Fruit fly (Drosophila melanogaster) whole organism, embryonic: Measurements from ENCODE around the gene TMEM216.

Source experiments
- Atf6 ChIP-seq: fragments of 200-800 bp; sonication (Bioruptor generic); IDR thresholded peaks from 2 replicates; pipeline ENCODE4 v1.3.6; 2022; ENCODE audit warnings: missing biosample characterization, missing genetic modification characterization
- Bdp1 ChIP-seq: fragments of 200-800 bp; sonication (Bioruptor generic); optimal IDR thresholded peaks from 3 replicates; lab custom pipeline; 2016; ENCODE audit warnings: missing biosample characterization, missing genetic modification characterization
- BtbVII ChIP-seq: fragments of 200-800 bp; sonication (Bioruptor generic); optimal IDR thresholded peaks from 3 replicates; lab custom pipeline; 2017; ENCODE audit warnings: missing biosample characterization, mild to moderate bottlenecking, missing genetic modification characterization
- CG10366 ChIP-seq: fragments of 200-800 bp; sonication (Bioruptor generic); IDR thresholded peaks from 2 replicates; pipeline ENCODE4 v1.3.6; 2022; ENCODE audit warnings: missing biosample characterization, missing genetic modification characterization
- CG10462 ChIP-seq: fragments of 200-800 bp; sonication (Bioruptor generic); optimal IDR thresholded peaks from 2 replicates; lab custom pipeline; 2016; ENCODE audit warnings: missing biosample characterization, missing genetic modification characterization
- CG13424 ChIP-seq: fragments of 200-800 bp; sonication (Bioruptor generic); optimal IDR thresholded peaks from 2 replicates; lab custom pipeline; 2019; ENCODE audit warnings: missing biosample characterization, mild to moderate bottlenecking, missing genetic modification characterization, moderate library complexity
- CG14014 ChIP-seq: fragments of 200-800 bp; sonication (Bioruptor generic); IDR thresholded peaks from 2 replicates; pipeline ENCODE4 v1.3.6; 2022; ENCODE audit warnings: missing biosample characterization, missing genetic modification characterization
- CG14860 ChIP-seq: fragments of 200-800 bp; sonication (Bioruptor generic); IDR thresholded peaks from 3 replicates; pipeline ENCODE4 v1.3.6; 2022; ENCODE audit warnings: missing biosample characterization, missing genetic modification characterization; ENCODE audit not compliant: partially characterized antibody
- CG18011 ChIP-seq: fragments of 200-800 bp; sonication (Bioruptor generic); optimal IDR thresholded peaks from 2 replicates; lab custom pipeline; 2017; ENCODE audit warnings: missing biosample characterization, missing genetic modification characterization, mild to moderate bottlenecking, moderate library complexity, missing genotype
- CG42726 ChIP-seq: fragments of 200-800 bp; sonication (Bioruptor generic); IDR thresholded peaks from 2 replicates; pipeline ENCODE4 v1.3.6; 2022; ENCODE audit warnings: missing biosample characterization, missing genetic modification characterization; ENCODE audit not compliant: partially characterized antibody
- CG4404 ChIP-seq: fragments of 200-800 bp; sonication (Bioruptor generic); IDR thresholded peaks from 2 replicates; pipeline ENCODE4 v1.3.6; 2022; ENCODE audit warnings: missing biosample characterization, missing genetic modification characterization
- CG6254 ChIP-seq: fragments of 200-800 bp; sonication (Bioruptor generic); optimal IDR thresholded peaks from 3 replicates; lab custom pipeline; 2017; ENCODE audit warnings: mild to moderate bottlenecking, missing biosample characterization, missing genetic modification reagents, missing genetic modification characterization
- CG6689 ChIP-seq: fragments of 200-800 bp; sonication (Bioruptor generic); IDR thresholded peaks from 2 replicates; pipeline ENCODE4 v1.3.6; 2022; ENCODE audit warnings: missing biosample characterization, missing genetic modification characterization
- CG7745 ChIP-seq: fragments of 200-800 bp; sonication (Bioruptor generic); optimal IDR thresholded peaks from 2 replicates; lab custom pipeline; 2018; ENCODE audit warnings: missing biosample characterization, mild to moderate bottlenecking, missing genetic modification characterization, moderate library complexity
- CG7987 ChIP-seq: fragments of 200-800 bp; sonication (Bioruptor generic); optimal IDR thresholded peaks from 2 replicates; lab custom pipeline; 2018; ENCODE audit warnings: missing biosample characterization, mild to moderate bottlenecking, missing genetic modification characterization, moderate library complexity
- CTCF ChIP-seq: fragments of 200-800 bp; sonication (Bioruptor generic); optimal IDR thresholded peaks from 2 replicates; lab custom pipeline; 2017; ENCODE audit warnings: missing biosample characterization, mild to moderate bottlenecking, missing genetic modification characterization, moderate library complexity
- CrebB ChIP-seq: fragments of 200-800 bp; sonication (Bioruptor generic); optimal IDR thresholded peaks from 3 replicates; lab custom pipeline; 2018; ENCODE audit warnings: missing biosample characterization, mild to moderate bottlenecking, missing genetic modification characterization
- Doc3 ChIP-seq: fragments of 200-800 bp; sonication (Bioruptor generic); IDR thresholded peaks from 3 replicates; pipeline ENCODE4 v1.3.6; 2022; ENCODE audit warnings: missing biosample characterization, missing genetic modification characterization; ENCODE audit not compliant: partially characterized antibody
- Dp ChIP-seq: fragments of 200-800 bp; sonication (Bioruptor generic); optimal IDR thresholded peaks from 2 replicates; lab custom pipeline; 2018; ENCODE audit warnings: missing biosample characterization, mild to moderate bottlenecking, missing genetic modification characterization, moderate library complexity
- HmgZ ChIP-seq: fragments of 200-800 bp; sonication (Bioruptor generic); optimal IDR thresholded peaks from 2 replicates; lab custom pipeline; 2018; ENCODE audit warnings: missing biosample characterization, mild to moderate bottlenecking, missing genetic modification characterization
- Lpt ChIP-seq: fragments of >200 bp; optimal IDR thresholded peaks from 2 replicates; lab custom pipeline; 2018; ENCODE audit warnings: missing biosample characterization, missing genetic modification characterization
- MESR4 ChIP-seq: fragments of 200-800 bp; sonication (Bioruptor generic); optimal IDR thresholded peaks from 2 replicates; lab custom pipeline; 2018; ENCODE audit warnings: missing biosample characterization, mild to moderate bottlenecking, missing genetic modification characterization, moderate library complexity
- Med ChIP-seq: fragments of 200-800 bp; sonication (Bioruptor generic); peaks from one replicate; lab custom pipeline; 2016; ENCODE audit warnings: missing biosample characterization, missing genetic modification characterization, mild to moderate bottlenecking, inconsistent platforms, moderate library complexity
- Myb ChIP-seq: fragments of 200-800 bp; sonication (Bioruptor generic); optimal IDR thresholded peaks from 2 replicates; lab custom pipeline; 2016; ENCODE audit warnings: missing biosample characterization, missing genetic modification characterization
- Pdp1 ChIP-seq, 2 experiments: fragments of 200-800 bp; sonication (Bioruptor generic); optimal IDR thresholded peaks; 3 replicates each; lab custom pipeline; 2016; ENCODE audit warnings: missing biosample characterization in 2 of 2, missing genetic modification characterization in 2 of 2, mild to moderate bottlenecking in 1 of 2, moderate library complexity in 1 of 2
- Scr ChIP-seq: fragments of 200-800 bp; sonication (Bioruptor generic); IDR thresholded peaks from 2 replicates; pipeline ENCODE4 v1.3.6; 2022; ENCODE audit warnings: missing biosample characterization, missing genetic modification characterization; ENCODE audit not compliant: partially characterized antibody
- Spps ChIP-seq: fragments of 200-800 bp; sonication (Bioruptor generic); optimal IDR thresholded peaks from 2 replicates; lab custom pipeline; 2018; ENCODE audit warnings: missing biosample characterization, mild to moderate bottlenecking, missing genetic modification characterization
- ac ChIP-seq: fragments of 200-800 bp; sonication (Bioruptor generic); optimal IDR thresholded peaks from 3 replicates; lab custom pipeline; 2017; ENCODE audit warnings: missing biosample characterization, mild to moderate bottlenecking, missing genetic modification characterization
- cad ChIP-seq: fragments of >200 bp; optimal IDR thresholded peaks from 2 replicates; lab custom pipeline; 2017; ENCODE audit warnings: missing biosample characterization, missing genetic modification characterization
- chm ChIP-seq: fragments of 200-800 bp; sonication (Bioruptor generic); IDR thresholded peaks from 2 replicates; pipeline ENCODE4 v1.3.6; 2022; ENCODE audit warnings: missing biosample characterization, missing genetic modification characterization
- croc ChIP-seq: fragments of 200-800 bp; sonication (Bioruptor generic); conservative IDR thresholded peaks from 3 replicates; pipeline ENCODE4 v1.3.6; 2022; ENCODE audit warnings: missing biosample characterization, missing genetic modification characterization
- da ChIP-seq: fragments of 200-800 bp; sonication (Bioruptor generic); optimal IDR thresholded peaks from 2 replicates; lab custom pipeline; 2016; ENCODE audit warnings: missing biosample characterization, missing genetic modification characterization
- en ChIP-seq: fragments of 200-800 bp; sonication (Bioruptor generic); optimal IDR thresholded peaks from 2 replicates; lab custom pipeline; 2016; ENCODE audit warnings: missing biosample characterization, missing genetic modification characterization
- gcm ChIP-seq: fragments of 200-800 bp; sonication (Bioruptor generic); optimal IDR thresholded peaks from 2 replicates; lab custom pipeline; 2019; ENCODE audit warnings: missing biosample characterization, mild to moderate bottlenecking, missing genetic modification characterization, moderate library complexity
- gem ChIP-seq: fragments of 200-800 bp; sonication (Bioruptor generic); optimal IDR thresholded peaks from 2 replicates; lab custom pipeline; 2019; ENCODE audit warnings: missing biosample characterization, mild to moderate bottlenecking, missing genetic modification characterization, moderate library complexity
- jumu ChIP-seq: fragments of 200-800 bp; sonication (Bioruptor generic); optimal IDR thresholded peaks from 3 replicates; lab custom pipeline; 2016; ENCODE audit warnings: missing biosample characterization, missing genetic modification characterization
- lilli ChIP-seq: fragments of 200-800 bp; sonication (Bioruptor generic); optimal IDR thresholded peaks from 3 replicates; lab custom pipeline; 2016; ENCODE audit warnings: missing biosample characterization, missing genetic modification characterization
- oc ChIP-seq: fragments of 200-800 bp; sonication (Bioruptor generic); optimal IDR thresholded peaks from 2 replicates; lab custom pipeline; 2018; ENCODE audit warnings: missing biosample characterization, mild to moderate bottlenecking, missing genetic modification characterization, moderate library complexity
- pzg ChIP-seq: fragments of 200-800 bp; sonication (Bioruptor generic); optimal IDR thresholded peaks from 3 replicates; lab custom pipeline; 2018; ENCODE audit warnings: missing biosample characterization, mild to moderate bottlenecking, missing genetic modification characterization, moderate library complexity
- row ChIP-seq: fragments of 200-800 bp; sonication (Bioruptor generic); IDR thresholded peaks from 3 replicates; pipeline ENCODE4 v1.3.6; 2022; ENCODE audit warnings: missing biosample characterization, missing genetic modification characterization
- sd ChIP-seq: fragments of 200-800 bp; sonication (Bioruptor generic); optimal IDR thresholded peaks from 3 replicates; lab custom pipeline; 2018; ENCODE audit warnings: missing biosample characterization, mild to moderate bottlenecking, missing genetic modification characterization, moderate library complexity
- sens ChIP-seq: fragments of 200-800 bp; sonication (Bioruptor generic); peaks from one replicate; lab custom pipeline; 2016; ENCODE audit warnings: missing biosample characterization, missing genetic modification characterization
- seq ChIP-seq: fragments of 200-800 bp; sonication (Bioruptor generic); IDR thresholded peaks from 2 replicates; pipeline ENCODE4 v1.3.6; 2022; ENCODE audit warnings: missing biosample characterization, missing genetic modification characterization
- sob ChIP-seq: fragments of 200-800 bp; sonication (Bioruptor generic); IDR thresholded peaks from 2 replicates; pipeline ENCODE4 v1.3.6; 2022; ENCODE audit warnings: missing biosample characterization, missing genetic modification characterization
- sug ChIP-seq: fragments of 200-800 bp; optimal IDR thresholded peaks from 2 replicates; lab custom pipeline; 2019; ENCODE audit warnings: missing biosample characterization, mild to moderate bottlenecking, missing genetic modification characterization, moderate library complexity
- trem ChIP-seq: fragments of 200-800 bp; optimal IDR thresholded peaks from 3 replicates; lab custom pipeline; 2019; ENCODE audit warnings: missing biosample characterization, mild to moderate bottlenecking, missing genetic modification characterization, moderate library complexity

The TMEM216 gene

DNA sequence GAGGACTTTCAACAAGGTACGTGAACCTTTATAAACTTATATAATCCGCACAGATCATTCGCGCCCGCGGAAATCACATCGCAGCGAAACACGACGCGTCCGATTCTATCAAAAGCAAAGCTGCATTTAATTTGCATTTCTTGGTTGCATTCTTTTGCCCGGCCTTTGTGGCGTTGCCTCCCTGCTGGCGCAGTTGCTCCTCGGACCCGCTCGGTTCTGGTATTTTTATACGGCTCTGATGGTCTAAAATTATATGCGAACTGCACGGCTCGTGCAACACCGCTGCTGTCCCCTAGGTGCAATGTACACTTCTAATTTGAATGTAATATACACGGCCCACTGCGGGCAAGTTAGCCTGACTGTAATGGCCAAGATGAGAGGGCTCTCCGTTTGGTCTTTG, 2.3 kb downstream of the TMEM216 start, which contains the start of gene Cks85A:
Gene Cks85A (minus strand): TSS at position 101 of the 400 bp plus-strand sequence.
- no peak for TF ChIP-seq BtbVII (GFP tag; lab: Kevin White, UChicago)
- TF ChIP-seq CG14014 (GFP tag; lab: Robert Waterston, UW): no peak
- TF ChIP-seq CG42726 (GFP tag; lab: Robert Waterston, UW): no peak
- TF ChIP-seq CG6254: no peak
- TF ChIP-seq trem (tag; lab: Kevin White, UChicago): no peak
- TF ChIP-seq CG4404 (GFP tag; lab: Robert Waterston, UW): no peak
- TF ChIP-seq Pdp1 (GFP tag; optimal IDR thresholded peaks at IDR 0.05; lab: Kevin White, UChicago): peak in 1 of 2 experiments; percentile 41

DNA sequence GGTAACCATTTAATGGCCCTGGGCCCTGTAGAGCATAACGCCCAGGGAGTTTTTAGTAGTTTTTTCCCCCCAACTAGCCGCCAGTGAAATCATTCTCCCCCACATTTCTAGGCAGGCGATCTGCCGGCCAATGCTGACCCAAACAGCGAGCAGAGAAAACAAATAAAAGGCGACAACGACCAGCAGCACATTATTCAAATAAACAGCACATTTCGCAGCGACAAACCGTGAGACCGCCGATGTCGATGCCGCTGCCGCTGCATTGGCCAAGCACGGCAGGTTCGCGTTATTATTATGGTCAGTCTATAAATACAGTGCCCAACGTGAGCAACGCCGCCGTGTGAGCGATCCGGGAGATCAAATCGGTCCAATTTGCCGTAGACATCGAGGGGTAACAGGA, 2.9 kb downstream of the TMEM216 start, which contains the start of gene CG11760:
Gene CG11760 (plus strand): TSS at position 301 of the 400 bp plus-strand sequence.
- no peak for TF ChIP-seq croc (GFP tag; lab: Robert Waterston, UW)
- 0 out of 3 replicates have a peak, but pooled peaks have one; percentile 16 for TF ChIP-seq Doc3 (GFP tag; lab: Robert Waterston, UW)
- no peak for TF ChIP-seq CG7987 (GFP tag; lab: Kevin White, UChicago)
- peak; percentile 61 for TF ChIP-seq Med
- no peak for TF ChIP-seq CG14860
- TF ChIP-seq lilli: no peak
- no peak for TF ChIP-seq CG10366 (GFP tag; lab: Robert Waterston, UW)
- no peak for TF ChIP-seq en (GFP tag; lab: Kevin White, UChicago)
- TF ChIP-seq sens (GFP tag; lab: Kevin White, UChicago): peak; percentile 30
- TF ChIP-seq HmgZ (tag; lab: Kevin White, UChicago): no peak
- no peak for TF ChIP-seq CG7745 (tag; lab: Kevin White, UChicago)

DNA sequence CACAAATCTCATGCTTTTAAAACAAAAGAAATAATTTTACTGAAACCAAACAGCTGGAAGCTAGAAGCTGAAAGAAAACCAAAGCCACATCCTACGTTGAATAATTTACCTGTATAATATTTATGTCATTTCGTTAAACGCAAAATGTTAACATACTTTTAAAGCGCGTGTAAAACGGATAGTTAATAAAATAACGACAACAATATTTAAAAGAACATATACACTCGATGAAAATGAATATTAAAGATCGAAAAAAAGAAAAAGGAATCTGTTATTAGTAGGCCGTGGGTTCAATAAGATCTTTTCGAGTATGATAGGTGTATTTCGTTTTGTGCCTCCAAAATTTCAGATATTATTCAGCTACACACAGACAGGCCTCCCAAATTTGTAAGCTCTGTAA, 5.0 kb downstream of the TMEM216 start, which contains the start of gene CG8136:
Gene CG8136 (plus strand): TSS at position 301 of the 400 bp plus-strand sequence.
- no peak for TF ChIP-seq Bdp1 (GFP tag; lab: Kevin White, UChicago)
- no peak for TF ChIP-seq MESR4 (GFP tag; lab: Kevin White, UChicago)
- no peak for TF ChIP-seq CG13424 (tag; lab: Kevin White, UChicago)
- TF ChIP-seq CG10462 (GFP tag; lab: Kevin White, UChicago): no peak
- no peak for TF ChIP-seq sug
- no peak for TF ChIP-seq sd (tag; lab: Kevin White, UChicago)
- TF ChIP-seq da (GFP tag; lab: Kevin White, UChicago): no peak
- no peak for TF ChIP-seq chm (GFP tag; lab: Robert Waterston, UW)
- no peak for TF ChIP-seq CTCF
- no peak for TF ChIP-seq gem (tag; lab: Kevin White, UChicago)
- no peak for TF ChIP-seq Atf6 (GFP tag; lab: Robert Waterston, UW)
- TF ChIP-seq jumu (GFP tag; lab: Kevin White, UChicago): no peak
- TF ChIP-seq cad (GFP tag; lab: Kevin White, UChicago): no peak
- no peak for TF ChIP-seq seq (GFP tag; lab: Robert Waterston, UW)
- TF ChIP-seq CG14014 (GFP tag; lab: Robert Waterston, UW): no peak
- TF ChIP-seq CG6689 (GFP tag; lab: Robert Waterston, UW): no peak

DNA sequence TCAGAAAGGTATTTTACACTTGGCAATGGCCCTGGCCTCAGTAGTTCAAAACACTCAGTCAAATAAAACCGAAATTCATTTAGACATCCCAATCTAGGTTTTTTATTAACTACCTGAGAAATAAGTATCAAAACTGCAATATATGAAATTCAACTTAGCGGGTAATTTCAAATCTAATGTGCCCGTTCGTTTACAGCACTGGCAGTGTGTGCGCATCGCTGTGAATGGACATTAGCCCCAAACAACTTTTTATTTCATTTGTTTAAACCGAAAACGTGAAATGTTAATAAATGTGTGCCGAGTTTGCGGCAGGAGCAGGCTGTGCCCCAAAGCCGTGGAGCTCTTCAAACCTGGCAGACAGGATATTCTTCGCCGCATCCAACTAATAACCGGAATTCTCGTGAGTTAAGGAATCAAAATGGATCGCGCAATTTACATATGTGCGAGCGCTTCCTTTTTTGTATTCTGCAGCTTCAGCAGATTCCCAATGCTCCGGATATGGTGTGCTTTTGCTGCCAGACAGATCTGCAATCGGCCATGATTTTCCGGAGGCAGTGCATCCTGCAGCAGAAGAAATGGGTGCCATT, 7.0 kb downstream of the TMEM216 start, which contains the start of gene nom:
Gene nom (plus strand): TSS at position 213 of the 587 bp plus-strand sequence.
- TF ChIP-seq sob (GFP tag; lab: Robert Waterston, UW) (no peak), ac (no peak), Scr (GFP tag; lab: Robert Waterston, UW) (0 out of 2 replicates have a peak, but pooled peaks have one; percentile 7), oc (tag; lab: Kevin White, UChicago) (no peak), pzg (peak; percentile 48), da (GFP tag; lab: Kevin White, UChicago) (no peak), gcm (no peak), CTCF (no peak), Dp (peak; percentile 84), CG18011 (GFP tag; lab: Kevin White, UChicago) (peak; percentile 29), Myb (GFP tag; lab: Kevin White, UChicago) (peak; percentile 88), CrebB (tag; lab: Kevin White, UChicago) (no peak), Spps (tag; lab: Kevin White, UChicago) (no peak), row (GFP tag; lab: Robert Waterston, UW) (peak; percentile 6; the same call in 1 of the 3 replicates), Lpt (no peak)
